Worm (Caenorhabditis elegans): ENCODE measurements around the gene srh-291.

Gene srh-291

DNA sequence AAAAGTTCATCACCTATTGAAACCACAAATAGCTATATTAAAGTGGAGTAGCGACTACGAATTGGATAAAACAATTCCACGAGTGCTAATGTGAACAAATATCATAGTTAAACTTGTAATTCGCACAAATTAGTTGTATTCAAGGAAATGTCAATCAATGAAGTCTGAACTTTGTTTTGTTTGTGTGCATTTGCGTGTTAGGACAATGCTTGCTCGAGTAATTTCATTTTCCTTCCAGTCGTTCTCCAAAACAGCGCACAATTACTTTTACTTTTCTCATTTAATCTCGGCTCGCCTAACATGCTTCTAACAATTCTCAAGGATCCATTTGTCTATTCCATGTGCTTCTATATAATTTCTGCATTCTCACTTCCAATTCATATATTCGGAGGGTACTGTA is 19.2 kb downstream of the srh-291 start, which contains the start of gene srh-301:
TSS of gene srh-301 (plus strand) at position 301 of the 400 bp plus-strand sequence.
- TF ChIP-seq nfya-1 (tag; optimal IDR thresholded peaks at IDR 0.05) (no peak), ceh-6 (GFP tag; optimal IDR thresholded peaks at IDR 0.05) (no peak), ceh-24 (tag; optimal IDR thresholded peaks at IDR 0.05) (no peak), elt-2 (tag; optimal IDR thresholded peaks at IDR 0.05) (no peak), ztf-16 (tag; optimal IDR thresholded peaks at IDR 0.05) (no peak), ceh-18 (tag; optimal IDR thresholded peaks at IDR 0.05) (no peak), unc-3 (GFP tag; conservative IDR thresholded peaks at IDR 0.05) (no peak), unc-3 (tag; optimal IDR thresholded peaks at IDR 0.05) (no peak), ceh-48 (tag; optimal IDR thresholded peaks at IDR 0.05) (no peak), dmd-4 (tag; optimal IDR thresholded peaks at IDR 0.05; ENCODE audit: borderline replicate concordance) (no peak), unc-55 (GFP tag; optimal IDR thresholded peaks at IDR 0.05) (no peak), elt-4 (tag; optimal IDR thresholded peaks at IDR 0.05) (no peak), Y22D7AL.16 (tag; optimal IDR thresholded peaks at IDR 0.05) (no peak), unc-86 (tag; optimal IDR thresholded peaks at IDR 0.05) (no peak), odd-2 (tag; optimal IDR thresholded peaks at IDR 0.05) (no peak), npax-4 (tag; optimal IDR thresholded peaks at IDR 0.05) (no peak), ceh-30 (tag; optimal IDR thresholded peaks at IDR 0.05) (no peak), hlh-30 (tag; optimal IDR thresholded peaks at IDR 0.05; ENCODE audit: insufficient read depth) (no peak)

- TF ChIP-seq lin-11 (tag; optimal IDR thresholded peaks at IDR 0.05): no peak
- TF ChIP-seq unc-3 (GFP tag; conservative IDR thresholded peaks at IDR 0.05): no peak
- no peak for TF ChIP-seq unc-3 (tag; optimal IDR thresholded peaks at IDR 0.05)
- no peak for TF ChIP-seq ets-4 (tag; optimal IDR thresholded peaks at IDR 0.05)
- TF ChIP-seq pag-3 (tag; optimal IDR thresholded peaks at IDR 0.05; ENCODE audit: borderline replicate concordance): no peak
- TF ChIP-seq ceh-6 (GFP tag; optimal IDR thresholded peaks at IDR 0.05): no peak
- TF ChIP-seq ahr-1 (tag; optimal IDR thresholded peaks at IDR 0.05): no peak
These were observed 22.9 kb downstream of the srh-291 start, which contains the start of gene srh-304 for ce11 chrV:17828310-17828709. srh-304 (plus strand) TSS chrV:17828610.

DNA sequence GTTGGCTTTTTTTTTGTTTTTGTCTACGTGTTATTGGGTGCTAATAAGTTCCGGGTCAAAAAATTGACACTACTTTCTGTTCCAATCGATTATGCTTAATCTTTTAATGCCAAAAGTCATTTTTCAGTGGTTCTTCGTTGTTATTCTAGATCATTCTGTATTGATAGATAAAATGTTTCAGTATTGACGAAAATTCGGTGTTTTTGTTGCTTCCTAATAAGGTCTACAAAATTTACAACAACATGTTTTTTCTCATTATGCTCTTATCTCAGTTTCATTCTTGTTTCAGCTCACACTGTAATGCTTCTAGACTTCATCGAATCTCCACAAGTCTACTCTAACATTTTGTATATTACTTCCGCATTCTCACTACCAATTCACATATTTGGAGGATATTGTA is 25.9 kb downstream of the srh-291 start, which contains the start of gene srh-303:
TSS of gene srh-303 (plus strand) at position 301 of the 400 bp plus-strand sequence.
- TF ChIP-seq nhr-11 (tag; optimal IDR thresholded peaks at IDR 0.05) (no peak), nhr-232 (tag; optimal IDR thresholded peaks at IDR 0.05) (no peak), eyg-1 (tag; optimal IDR thresholded peaks at IDR 0.05) (no peak), pat-9 (tag; optimal IDR thresholded peaks at IDR 0.05) (no peak), ttx-3 (tag; optimal IDR thresholded peaks at IDR 0.05) (no peak), unc-55 (GFP tag; optimal IDR thresholded peaks at IDR 0.05) (no peak), ceh-19 (GFP tag; optimal IDR thresholded peaks at IDR 0.05) (no peak), elt-4 (tag; optimal IDR thresholded peaks at IDR 0.05) (no peak), tbx-2 (tag; optimal IDR thresholded peaks at IDR 0.05) (no peak), lim-6 (tag; optimal IDR thresholded peaks at IDR 0.05) (no peak), ama-1 (optimal IDR thresholded peaks at IDR 0.05) (no peak), fkh-10 (GFP tag; optimal IDR thresholded peaks at IDR 0.05) (no peak), ceh-6 (GFP tag; optimal IDR thresholded peaks at IDR 0.05) (no peak), K02D7.2 (tag; optimal IDR thresholded peaks at IDR 0.05) (no peak), syd-9 (tag; optimal IDR thresholded peaks at IDR 0.05) (no peak), gmeb-2 (tag; optimal IDR thresholded peaks at IDR 0.05) (no peak), ets-4 (tag; optimal IDR thresholded peaks at IDR 0.05) (no peak), ceh-31 (tag; optimal IDR thresholded peaks at IDR 0.05) (no peak), hlh-15 (tag; optimal IDR thresholded peaks at IDR 0.05) (no peak), ztf-16 (tag; optimal IDR thresholded peaks at IDR 0.05) (no peak)

ce11 chrV:17844106-17844505 is 38.7 kb downstream of the srh-291 start, which contains the start of gene srh-286:
srh-286 (minus strand) TSS chrV:17844206.
- no peak for TF ChIP-seq ceh-2 (tag; optimal IDR thresholded peaks at IDR 0.05)
- no peak for TF ChIP-seq pat-9 (tag; optimal IDR thresholded peaks at IDR 0.05)
- no peak for TF ChIP-seq tbx-7 (tag; optimal IDR thresholded peaks at IDR 0.05)
- TF ChIP-seq C08G9.2 (tag; optimal IDR thresholded peaks at IDR 0.05): no peak
- no peak for TF ChIP-seq fkh-10 (GFP tag; optimal IDR thresholded peaks at IDR 0.05)
- TF ChIP-seq lim-6 (tag; optimal IDR thresholded peaks at IDR 0.05): no peak
